Worm (Caenorhabditis elegans): ENCODE data around the gene mecr-1.

DNA sequence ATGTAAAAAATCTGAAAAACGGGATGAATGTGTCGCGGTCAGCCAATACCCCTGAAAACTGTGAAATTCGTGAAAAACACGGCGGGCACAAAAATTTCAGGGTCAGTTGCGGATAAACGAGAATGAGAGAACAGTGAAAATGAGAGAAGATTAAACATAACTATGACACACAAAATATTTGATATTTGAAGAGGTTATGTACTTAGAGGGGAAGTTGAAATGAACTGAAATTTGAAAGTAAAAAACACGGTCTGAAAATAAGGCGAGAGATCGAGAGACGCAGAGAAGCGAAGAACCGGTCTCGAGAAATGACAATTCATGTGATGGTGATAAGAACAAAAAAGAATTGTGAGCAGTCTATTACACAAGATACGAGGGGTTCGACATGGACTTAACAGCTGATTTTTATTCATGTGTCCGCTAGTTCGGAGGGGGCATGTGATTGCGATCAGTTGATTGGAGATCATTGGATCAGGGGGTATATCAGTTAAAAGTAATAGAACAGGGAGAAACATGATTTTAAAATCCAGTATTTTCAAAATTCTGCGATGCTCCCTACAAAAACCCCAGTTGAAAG is 21.3 kb downstream of the mecr-1 start, which contains the start of gene moe-3:
- TF ChIP-seq ama-1 (optimal IDR thresholded peaks at IDR 0.05) (no peak), scrt-1 (GFP tag; IDR thresholded peaks at IDR 0.05) (no peak), ets-7 (tag; optimal IDR thresholded peaks at IDR 0.05) (no peak), hnd-1 (tag; optimal IDR thresholded peaks at IDR 0.05) (no peak), ceh-36 (tag; optimal IDR thresholded peaks at IDR 0.05) (no peak), F13C5.2 (tag; optimal IDR thresholded peaks at IDR 0.05) (no peak), pes-1 (GFP tag; IDR thresholded peaks at IDR 0.05) (no peak), ceh-13 (GFP tag; optimal IDR thresholded peaks at IDR 0.05) (no peak), aly-1 (tag; optimal IDR thresholded peaks at IDR 0.05) (no peak), flt-1 (GFP tag; IDR thresholded peaks at IDR 0.05) (no peak), B0310.2 (tag; optimal IDR thresholded peaks at IDR 0.05) (no peak)
